Worm (Caenorhabditis elegans) whole organism, L3 larva: Measurements from ENCODE around the gene sto-4.

Source experiments
- elt-1 ChIP-seq: fragments of 150-350 bp; optimal IDR thresholded peaks from 2 replicates; lab custom pipeline; 2014; ENCODE audit warnings: missing biosample characterization, missing genetic modification characterization
- nhr-237 ChIP-seq: fragments of 150-350 bp; optimal IDR thresholded peaks from 2 replicates; lab custom pipeline; 2014; ENCODE audit warnings: missing biosample characterization, missing genetic modification characterization
- nhr-77 ChIP-seq: fragments of 150-350 bp; optimal IDR thresholded peaks from 2 replicates; lab custom pipeline; 2014; ENCODE audit warnings: missing biosample characterization, missing genetic modification characterization

- TF ChIP-seq nhr-77 (no peak), elt-1 (tag; lab: Kevin White, UChicago) (no peak), nhr-237 (tag; lab: Kevin White, UChicago) (no peak)
These were observed 10.6 kb upstream of the sto-4 start for ce11 chrX:11633278-11633677.
